Worm (Caenorhabditis elegans) whole organism, L2 larva: ENCODE measurements around the gene W04G3.12.
A peak's percentile ranks its signal among the peaks of the same experiment; 100 is the strongest.

Experiments used
- ZK546.5 ChIP-seq: sonication (generic microtip); optimal IDR thresholded peaks from 2 replicates; lab custom pipeline; 2017; ENCODE audit warnings: missing biosample characterization, missing genetic modification characterization
- ama-1 ChIP-seq: fragments of 150-350 bp; optimal IDR thresholded peaks from 2 replicates; lab custom pipeline; 2018; ENCODE audit warnings: inconsistent platforms
- blmp-1 ChIP-seq: sonication (generic microtip); optimal IDR thresholded peaks from 2 replicates; lab custom pipeline; 2017; ENCODE audit warnings: missing genetic modification characterization, mild to moderate bottlenecking, missing compliant biosample characterization, antibody characterized with exemption, moderate library complexity; ENCODE audit not compliant: insufficient read depth
- ceh-16 ChIP-seq: fragments of 150-350 bp; optimal IDR thresholded peaks from 2 replicates; lab custom pipeline; 2014; ENCODE audit warnings: missing biosample characterization, missing genetic modification characterization
- dmd-4 ChIP-seq: sonication (generic microtip); optimal IDR thresholded peaks from 2 replicates; lab custom pipeline; 2017; ENCODE audit warnings: missing biosample characterization, missing genetic modification characterization
- egl-27 ChIP-seq: sonication (generic microtip); optimal IDR thresholded peaks from 3 replicates; lab custom pipeline; 2017; ENCODE audit warnings: missing biosample characterization, missing genetic modification reagents, missing genetic modification characterization
- fos-1 ChIP-seq: fragments of 150-350 bp; optimal IDR thresholded peaks from 2 replicates; lab custom pipeline; 2014; ENCODE audit warnings: missing biosample characterization, missing genetic modification characterization
- lin-13 ChIP-seq: fragments of 150-350 bp; optimal IDR thresholded peaks from 2 replicates; lab custom pipeline; 2014; ENCODE audit warnings: missing biosample characterization, missing genetic modification reagents, missing genetic modification characterization
- lin-39 ChIP-seq: fragments of 150-350 bp; optimal IDR thresholded peaks from 2 replicates; lab custom pipeline; 2014; ENCODE audit warnings: missing biosample characterization, missing genetic modification reagents, missing genetic modification characterization
- lsy-2 ChIP-seq, 2 experiments: fragments of 150-350 bp in 1 of 2; sonication (generic microtip) in 1 of 2; optimal IDR thresholded peaks; 2 replicates each; lab custom pipeline; 2014 to 2017; ENCODE audit warnings: missing biosample characterization in 2 of 2, missing genetic modification characterization in 2 of 2
- mab-5 ChIP-seq: fragments of 150-350 bp; optimal IDR thresholded peaks from 2 replicates; lab custom pipeline; 2014; ENCODE audit warnings: missing biosample characterization, missing genetic modification characterization
- nhr-237 ChIP-seq: fragments of 150-350 bp; optimal IDR thresholded peaks from 2 replicates; lab custom pipeline; 2014; ENCODE audit warnings: missing biosample characterization, missing genetic modification characterization
- skn-1 ChIP-seq: sonication (generic microtip); optimal IDR thresholded peaks from 2 replicates; lab custom pipeline; 2017; ENCODE audit warnings: missing biosample characterization, missing genetic modification characterization
- unc-62 ChIP-seq: fragments of 150-350 bp; optimal IDR thresholded peaks from 2 replicates; lab custom pipeline; 2014; ENCODE audit warnings: missing biosample characterization, missing genetic modification reagents, missing genetic modification characterization

DNA sequence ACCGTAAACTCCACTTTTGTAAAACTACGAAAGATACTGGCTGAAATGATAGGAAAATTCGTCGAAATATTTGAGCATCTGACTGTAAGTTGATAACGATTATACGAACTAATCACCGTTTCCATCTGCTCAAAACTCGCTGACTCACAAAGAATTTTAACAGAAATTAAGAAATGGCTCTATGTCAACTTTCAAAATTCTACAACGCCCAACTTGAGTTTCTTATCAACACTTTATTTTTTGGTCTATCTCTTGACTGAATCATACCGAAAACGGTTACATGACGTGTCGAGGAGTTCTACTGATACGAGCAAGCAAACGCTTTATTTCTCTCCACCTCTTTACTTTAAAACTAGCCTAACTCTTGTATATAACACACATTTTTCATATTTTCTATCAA lies 29.4 kb downstream of the W04G3.12 start, which contains the start of gene clc-1:
- no peak for TF ChIP-seq unc-62 (GFP tag; lab: Kevin White, UChicago)
- TF ChIP-seq blmp-1 (tag; lab: Kevin White, UChicago), result no peak
- no peak for TF ChIP-seq ZK546.5 (tag; lab: Kevin White, UChicago)
- no peak for TF ChIP-seq egl-27
- TF ChIP-seq mab-5 (tag; lab: Kevin White, UChicago), result no peak
- TF ChIP-seq lin-39, result no peak
- no peak for TF ChIP-seq lin-13 (GFP tag; lab: Kevin White, UChicago)
- TF ChIP-seq nhr-237 (tag; lab: Kevin White, UChicago), result no peak
- TF ChIP-seq dmd-4 (tag; lab: Kevin White, UChicago), result no peak
- TF ChIP-seq skn-1, result no peak
- no peak for TF ChIP-seq ama-1 (lab: Kevin White, UChicago)
- TF ChIP-seq ceh-16 (tag; lab: Kevin White, UChicago), result no peak
- peak; percentile 98 for TF ChIP-seq fos-1 (tag; lab: Kevin White, UChicago)
- TF ChIP-seq lsy-2 (tag; optimal IDR thresholded peaks at IDR 0.05; lab: Kevin White, UChicago), result no peak
